3 fruit fly cellular contexts compared by ENCODE assay signal in the genomic region with DNA sequence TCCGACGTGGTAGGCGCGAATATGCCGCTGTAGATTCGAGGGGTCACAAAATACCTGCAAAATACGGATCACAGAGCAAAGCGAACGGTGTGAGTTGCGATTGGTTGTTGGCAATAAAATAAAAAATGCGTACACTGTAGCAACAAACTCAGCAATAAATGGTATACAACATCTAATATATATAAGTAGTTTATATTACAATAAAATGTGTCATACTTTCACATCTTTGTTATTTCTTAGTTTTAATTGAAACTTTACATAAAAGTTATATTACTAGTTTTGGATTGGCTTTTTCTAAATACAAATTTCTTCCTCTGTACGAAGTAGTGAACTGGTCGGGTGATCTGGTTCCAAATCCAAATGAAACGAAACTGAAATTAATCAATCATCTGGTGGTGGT.
A peak's percentile ranks its signal among the peaks of the same experiment; 100 is the strongest.
TF ChIP-seq lines count a peak whose summit lies in the region.

No protein-coding gene starts in this region.

- no peak for TF ChIP-seq CTCF in whole organism, embryonic (GFP tag; optimal IDR thresholded peaks at IDR 0.05; lab: Kevin White, UChicago)

TF ChIP-seq in whole organism, embryonic, 481 proteins besides CTCF, POLR2A, EP300 and RAD21 (continues in another document):
- TF ChIP-seq repo (GFP tag; optimal IDR thresholded peaks at IDR 0.05; lab: Kevin White, UChicago) (no peak), Med (GFP tag; lab: Kevin White, UChicago) (no peak), Lpt (GFP tag; optimal IDR thresholded peaks at IDR 0.05; lab: Kevin White, UChicago) (no peak), CG1024 (GFP tag; IDR thresholded peaks at IDR 0.05; lab: Robert Waterston, UW) (no peak), HHEX (GFP tag; optimal IDR thresholded peaks at IDR 0.05; lab: Kevin White, UChicago) (no peak), dmrt11E (tag; optimal IDR thresholded peaks at IDR 0.05; lab: Kevin White, UChicago) (peak; percentile 6), gsb (GFP tag; IDR thresholded peaks at IDR 0.05; lab: Robert Waterston, UW) (no peak), row (GFP tag; IDR thresholded peaks at IDR 0.05; lab: Robert Waterston, UW) (0 out of 3 replicates have a peak, but pooled peaks have one; percentile 15), dysf (GFP tag; IDR thresholded peaks at IDR 0.05; lab: Robert Waterston, UW) (0 out of 3 replicates have a peak, but pooled peaks have one; percentile 33), Dek (tag; optimal IDR thresholded peaks at IDR 0.05; lab: Kevin White, UChicago) (no peak), fd64A (GFP tag; optimal IDR thresholded peaks at IDR 0.05; lab: Kevin White, UChicago) (no peak), Hr3 (GFP tag; optimal IDR thresholded peaks at IDR 0.05; lab: Kevin White, UChicago) (no peak), CG13424 (tag; optimal IDR thresholded peaks at IDR 0.05; lab: Kevin White, UChicago) (peak; percentile 24), toy (GFP tag; IDR thresholded peaks at IDR 0.05; lab: Robert Waterston, UW) (no peak), gem (tag; optimal IDR thresholded peaks at IDR 0.05; lab: Kevin White, UChicago) (no peak), CG10267 (tag; optimal IDR thresholded peaks at IDR 0.05; lab: Kevin White, UChicago) (no peak), CG18476 (GFP tag; optimal IDR thresholded peaks at IDR 0.05; lab: Kevin White, UChicago) (no peak), kah (GFP tag; optimal IDR thresholded peaks at IDR 0.05; lab: Kevin White, UChicago) (no peak), grn (GFP tag; optimal IDR thresholded peaks at IDR 0.05; lab: Kevin White, UChicago) (no peak), CG9797 (GFP tag; optimal IDR thresholded peaks at IDR 0.05; lab: Kevin White, UChicago) (no peak), chn (GFP tag; optimal IDR thresholded peaks at IDR 0.05; lab: Kevin White, UChicago) (no peak), lab (GFP tag; optimal IDR thresholded peaks at IDR 0.05; lab: Kevin White, UChicago) (peak; percentile 15), dmrt99B (tag; optimal IDR thresholded peaks at IDR 0.05; lab: Kevin White, UChicago) (peak; percentile 28), CG10274 (GFP tag; optimal IDR thresholded peaks at IDR 0.05; lab: Kevin White, UChicago) (no peak), Ssrp (tag; optimal IDR thresholded peaks at IDR 0.05; lab: Kevin White, UChicago) (no peak), CG14710 (tag; optimal IDR thresholded peaks at IDR 0.05; lab: Kevin White, UChicago) (no peak), wdn (GFP tag; IDR thresholded peaks at IDR 0.05; lab: Robert Waterston, UW) (no peak), Trl (optimal IDR thresholded peaks at IDR 0.05; lab: Kevin White, UChicago) (no peak), Trl (GFP tag; optimal IDR thresholded peaks at IDR 0.05; lab: Kevin White, UChicago) (no peak), Sox102F (GFP tag; optimal IDR thresholded peaks at IDR 0.05; lab: Kevin White, UChicago) (peak; percentile 30)

TF ChIP-seq in whole organism, prepupa, 60 proteins besides CTCF, POLR2A, EP300 and RAD21 (continues in another document):
- TF ChIP-seq CG6163 (GFP tag; IDR thresholded peaks at IDR 0.05; lab: Robert Waterston, UW) (no peak), Sox102F (GFP tag; optimal IDR thresholded peaks at IDR 0.05; lab: Kevin White, UChicago) (no peak), topi (GFP tag; optimal IDR thresholded peaks at IDR 0.05; lab: Kevin White, UChicago) (no peak), Ets21C (GFP tag; optimal IDR thresholded peaks at IDR 0.05; lab: Kevin White, UChicago) (no peak), Hr4 (GFP tag; optimal IDR thresholded peaks at IDR 0.05; lab: Kevin White, UChicago) (peak; percentile 29), salr (GFP tag; optimal IDR thresholded peaks at IDR 0.05; lab: Kevin White, UChicago) (no peak), acj6 (GFP tag; optimal IDR thresholded peaks at IDR 0.05; lab: Kevin White, UChicago) (no peak), Sox14 (GFP tag; optimal IDR thresholded peaks at IDR 0.05; lab: Kevin White, UChicago) (no peak), eg (GFP tag; IDR thresholded peaks at IDR 0.05; lab: Robert Waterston, UW) (peak; percentile 57; the same call in 2 of the 3 replicates), CG6854 (GFP tag; optimal IDR thresholded peaks at IDR 0.05; lab: Kevin White, UChicago) (no peak), CG1621 (tag; optimal IDR thresholded peaks at IDR 0.05; lab: Kevin White, UChicago) (no peak), CG31627 (GFP tag; optimal IDR thresholded peaks at IDR 0.05; lab: Kevin White, UChicago) (no peak), achi (GFP tag; optimal IDR thresholded peaks at IDR 0.05; lab: Kevin White, UChicago) (no peak), Blimp-1 (GFP tag; optimal IDR thresholded peaks at IDR 0.05; lab: Kevin White, UChicago) (no peak), CG32006 (GFP tag; optimal IDR thresholded peaks at IDR 0.05; lab: Kevin White, UChicago) (peak; percentile 25), CG16779 (tag; optimal IDR thresholded peaks at IDR 0.05; lab: Kevin White, UChicago) (no peak), vri (GFP tag; optimal IDR thresholded peaks at IDR 0.05; lab: Kevin White, UChicago) (no peak), CG3919 (GFP tag; optimal IDR thresholded peaks at IDR 0.05; lab: Kevin White, UChicago) (no peak), cyc (GFP tag; optimal IDR thresholded peaks at IDR 0.05; lab: Kevin White, UChicago) (no peak), CG8319 (GFP tag; optimal IDR thresholded peaks at IDR 0.05; lab: Kevin White, UChicago) (no peak), Lpt (GFP tag; optimal IDR thresholded peaks at IDR 0.05; lab: Kevin White, UChicago) (no peak), CG3032 (tag; optimal IDR thresholded peaks at IDR 0.05; lab: Kevin White, UChicago) (no peak), CG6808 (GFP tag; optimal IDR thresholded peaks at IDR 0.05; lab: Kevin White, UChicago) (no peak), Sox15 (GFP tag; optimal IDR thresholded peaks at IDR 0.05; lab: Kevin White, UChicago) (no peak), CG34406 (GFP tag; optimal IDR thresholded peaks at IDR 0.05; lab: Kevin White, UChicago) (no peak), CG8119 (GFP tag; IDR thresholded peaks at IDR 0.05; lab: Robert Waterston, UW) (peak; percentile 63; the same call in 2 of the 3 replicates), Hr38 (GFP tag; optimal IDR thresholded peaks at IDR 0.05; lab: Kevin White, UChicago) (no peak), svp (GFP tag; lab: Kevin White, UChicago) (no peak), CG11762 (GFP tag; optimal IDR thresholded peaks at IDR 0.05; lab: Kevin White, UChicago; ENCODE audit: insufficient read depth) (no peak), CG8632 (GFP tag; optimal IDR thresholded peaks at IDR 0.05; lab: Kevin White, UChicago) (no peak), Eip75B (GFP tag; optimal IDR thresholded peaks at IDR 0.05; lab: Kevin White, UChicago) (no peak), net (GFP tag; optimal IDR thresholded peaks at IDR 0.05; lab: Kevin White, UChicago) (no peak)

TF ChIP-seq in whole organism, pupa, 21 proteins besides CTCF, POLR2A, EP300 and RAD21:
- TF ChIP-seq fd96Ca (GFP tag; IDR thresholded peaks at IDR 0.05; lab: Robert Waterston, UW) (no peak), Snoo (tag; optimal IDR thresholded peaks at IDR 0.05; lab: Kevin White, UChicago) (no peak), CG4496 (GFP tag; IDR thresholded peaks at IDR 0.05; lab: Robert Waterston, UW) (0 out of 3 replicates have a peak, but pooled peaks have one; percentile 6), Ets98B (GFP tag; IDR thresholded peaks at IDR 0.05; lab: Robert Waterston, UW) (peak; percentile 13; the same call in 1 of the 2 replicates)
